Worm (Caenorhabditis elegans): ENCODE measurements around the gene F46C5.7.
A peak's percentile ranks its signal among the peaks of the same experiment; 100 is the strongest.

The F46C5.7 gene

DNA sequence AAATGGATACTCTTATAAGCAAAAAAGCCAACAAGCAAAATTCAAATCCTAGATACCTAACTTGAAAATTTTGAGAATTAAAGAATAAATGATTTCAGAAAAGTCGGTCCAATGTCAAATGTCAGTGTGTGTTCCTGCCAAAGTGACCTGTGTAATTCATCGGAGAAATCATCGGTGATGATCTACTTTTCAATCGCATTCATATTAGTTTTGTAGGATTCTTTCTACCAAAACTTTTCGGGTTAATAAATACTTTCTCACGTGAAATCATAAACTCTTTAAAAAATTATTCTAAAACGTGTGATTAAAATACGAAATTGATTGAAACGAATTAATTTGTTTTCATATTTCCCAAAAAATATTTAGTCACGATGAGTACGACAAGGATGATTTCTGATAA is at the start of gene F46C5.7:
F46C5.7 (plus strand) TSS at position 301 of the 400 bp plus-strand sequence.
- no peak for TF ChIP-seq tra-4 (tag; optimal IDR thresholded peaks at IDR 0.05)

DNA sequence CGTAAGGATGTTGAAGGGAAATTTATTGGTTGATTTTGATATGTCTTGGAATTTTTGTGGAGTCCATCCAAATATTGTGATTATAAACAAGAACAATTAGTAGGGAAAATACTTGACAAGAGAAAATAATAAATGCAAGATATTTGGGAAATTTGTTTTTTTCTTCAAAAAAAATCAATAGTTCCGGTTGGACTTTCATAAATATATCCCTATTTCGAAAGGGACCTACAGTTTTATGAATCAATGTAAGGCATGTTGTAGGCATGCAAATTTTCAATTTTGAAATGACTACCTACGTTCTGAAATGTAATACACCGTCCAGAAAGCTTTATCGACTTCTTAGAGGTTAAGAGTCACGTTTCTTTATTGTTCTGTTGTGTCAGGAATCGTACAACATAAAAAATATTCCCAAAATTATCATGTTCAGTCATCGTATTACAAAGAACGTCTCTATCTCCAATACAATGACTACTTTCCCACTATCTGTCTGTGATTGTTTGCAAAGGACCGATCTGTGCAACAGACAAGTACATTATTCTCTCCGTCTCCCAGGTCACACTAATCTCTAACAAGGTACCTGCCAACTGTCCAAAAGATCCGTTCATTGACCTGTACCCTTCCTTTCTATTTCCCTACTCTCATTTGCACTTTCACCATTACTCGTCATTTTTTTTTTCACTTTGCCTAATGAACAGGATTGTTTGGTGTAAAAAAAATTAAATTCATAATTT is 49.1 kb upstream of the F46C5.7 start, which contains the start of gene F07H5.13:
F07H5.13 (plus strand) TSS at position 730 of the 731 bp plus-strand sequence.
- TF ChIP-seq scrt-1 (GFP tag; IDR thresholded peaks at IDR 0.05): no peak
- peak; percentile 48 for TF ChIP-seq hmg-4 (GFP tag; optimal IDR thresholded peaks at IDR 0.05)
- TF ChIP-seq ama-1 (optimal IDR thresholded peaks at IDR 0.05): peak; percentile 50
- TF ChIP-seq hmbx-1 (tag; optimal IDR thresholded peaks at IDR 0.05): no peak
- no peak for TF ChIP-seq F13C5.2 (tag; optimal IDR thresholded peaks at IDR 0.05)
- no peak for TF ChIP-seq flt-1 (GFP tag; IDR thresholded peaks at IDR 0.05)
- no peak for TF ChIP-seq ets-7 (tag; optimal IDR thresholded peaks at IDR 0.05)
- no peak for TF ChIP-seq ceh-13 (GFP tag; optimal IDR thresholded peaks at IDR 0.05)
- TF ChIP-seq tbx-11 (GFP tag; IDR thresholded peaks at IDR 0.05): no peak
- peak; percentile 19 for TF ChIP-seq hnd-1 (tag; optimal IDR thresholded peaks at IDR 0.05)
- peak; percentile 31 for TF ChIP-seq aly-1 (tag; optimal IDR thresholded peaks at IDR 0.05)
- no peak for TF ChIP-seq tra-4 (tag; optimal IDR thresholded peaks at IDR 0.05)
- no peak; the same call in 1 of the 2 replicates for TF ChIP-seq sea-1 (GFP tag; conservative IDR thresholded peaks at IDR 0.05)
- TF ChIP-seq tbx-37 (GFP tag; conservative IDR thresholded peaks at IDR 0.05): no peak
- no peak for TF ChIP-seq pes-1 (GFP tag; IDR thresholded peaks at IDR 0.05)
- peak; percentile 48 for TF ChIP-seq B0310.2 (tag; optimal IDR thresholded peaks at IDR 0.05)
- no peak for TF ChIP-seq ceh-36 (tag; optimal IDR thresholded peaks at IDR 0.05)

DNA sequence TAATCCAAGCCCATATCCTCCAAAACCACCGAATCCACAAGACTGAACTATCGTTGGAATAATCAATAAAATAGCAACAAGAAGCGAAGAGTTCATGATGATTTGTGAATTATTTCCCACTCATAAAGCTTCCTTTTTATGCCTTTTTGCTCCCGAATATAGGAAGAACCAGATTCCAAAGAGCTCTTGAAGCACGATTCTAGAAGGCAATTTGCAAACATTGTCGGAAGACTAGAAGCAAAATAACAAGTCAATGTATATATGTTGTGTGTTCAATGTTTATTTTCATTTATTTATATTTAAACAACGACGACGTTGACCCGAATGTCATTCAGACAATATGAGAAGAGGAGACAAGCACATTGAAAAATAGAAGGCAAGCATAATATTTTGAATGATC is 46.5 kb upstream of the F46C5.7 start, which contains the start of gene idpa-2:
idpa-2 (minus strand) TSS at position 101 of the 400 bp plus-strand sequence.
- no peak for TF ChIP-seq sea-1 (GFP tag; conservative IDR thresholded peaks at IDR 0.05)
- TF ChIP-seq hmbx-1 (tag; optimal IDR thresholded peaks at IDR 0.05): no peak
- no peak for TF ChIP-seq tbx-37 (GFP tag; conservative IDR thresholded peaks at IDR 0.05)
- TF ChIP-seq ets-7 (tag; optimal IDR thresholded peaks at IDR 0.05): no peak
- no peak for TF ChIP-seq flt-1 (GFP tag; IDR thresholded peaks at IDR 0.05)
- no peak for TF ChIP-seq ceh-13 (GFP tag; optimal IDR thresholded peaks at IDR 0.05)
- no peak for TF ChIP-seq hmg-4 (GFP tag; optimal IDR thresholded peaks at IDR 0.05)
- no peak for TF ChIP-seq B0310.2 (tag; optimal IDR thresholded peaks at IDR 0.05)
- TF ChIP-seq ama-1 (optimal IDR thresholded peaks at IDR 0.05): no peak
- TF ChIP-seq aly-1 (tag; optimal IDR thresholded peaks at IDR 0.05): no peak
- TF ChIP-seq tbx-11 (GFP tag; IDR thresholded peaks at IDR 0.05): no peak
- no peak for TF ChIP-seq tra-4 (tag; optimal IDR thresholded peaks at IDR 0.05)
- TF ChIP-seq ceh-36 (tag; optimal IDR thresholded peaks at IDR 0.05): no peak
- no peak for TF ChIP-seq pes-1 (GFP tag; IDR thresholded peaks at IDR 0.05)
- TF ChIP-seq scrt-1 (GFP tag; IDR thresholded peaks at IDR 0.05): no peak

DNA sequence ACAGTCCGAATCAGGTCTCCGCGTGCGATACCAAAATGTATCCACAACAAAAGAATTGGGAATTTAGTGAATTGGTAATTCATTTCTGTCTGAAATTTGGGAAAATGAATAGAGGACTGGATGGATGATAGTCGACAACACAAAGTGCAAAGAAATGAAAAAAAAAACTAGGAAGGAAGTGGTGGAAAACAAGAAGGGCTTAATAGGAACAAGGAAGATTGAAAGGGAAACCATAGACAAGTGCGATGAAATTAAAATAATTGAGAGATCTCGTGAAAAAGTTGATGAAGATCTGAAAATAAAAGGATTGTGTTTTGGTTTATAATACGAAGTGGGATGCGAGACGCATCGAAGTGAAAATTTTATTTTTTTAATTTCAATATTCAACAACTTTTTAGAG is 45.1 kb upstream of the F46C5.7 start, which contains the start of gene F07H5.7:
F07H5.7 (minus strand) TSS at position 101 of the 400 bp plus-strand sequence.
- no peak for TF ChIP-seq hmg-4 (GFP tag; optimal IDR thresholded peaks at IDR 0.05)
- TF ChIP-seq flt-1 (GFP tag; IDR thresholded peaks at IDR 0.05): no peak
- no peak for TF ChIP-seq tra-4 (tag; optimal IDR thresholded peaks at IDR 0.05)
- no peak for TF ChIP-seq ama-1 (optimal IDR thresholded peaks at IDR 0.05)
- no peak for TF ChIP-seq hnd-1 (tag; optimal IDR thresholded peaks at IDR 0.05)
- TF ChIP-seq tbx-11 (GFP tag; IDR thresholded peaks at IDR 0.05): no peak
- TF ChIP-seq hmbx-1 (tag; optimal IDR thresholded peaks at IDR 0.05): no peak
- no peak for TF ChIP-seq pes-1 (GFP tag; IDR thresholded peaks at IDR 0.05)
- TF ChIP-seq ceh-36 (tag; optimal IDR thresholded peaks at IDR 0.05): no peak
- no peak for TF ChIP-seq F13C5.2 (tag; optimal IDR thresholded peaks at IDR 0.05)
- no peak for TF ChIP-seq ceh-13 (GFP tag; optimal IDR thresholded peaks at IDR 0.05)

DNA sequence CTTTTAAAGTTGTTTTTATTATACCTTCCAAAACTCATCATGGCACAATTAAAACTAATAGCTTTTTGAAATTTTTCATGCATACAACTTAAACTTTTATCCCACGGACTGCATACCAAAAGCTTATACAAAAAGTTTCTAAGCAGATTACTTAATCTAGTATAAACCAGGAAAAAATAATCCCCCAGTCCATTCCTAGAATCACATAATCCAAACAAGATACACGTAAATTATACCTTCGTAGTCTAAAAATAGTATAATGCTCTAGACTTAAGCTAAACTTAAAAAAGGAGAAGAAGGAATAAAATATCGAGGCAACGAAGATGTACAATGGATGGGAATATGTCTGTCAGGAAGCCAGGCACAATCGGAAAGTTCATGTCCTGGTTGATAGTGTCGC is 43.9 kb upstream of the F46C5.7 start:
- no peak for TF ChIP-seq F13C5.2 (tag; optimal IDR thresholded peaks at IDR 0.05)
- TF ChIP-seq sea-1 (GFP tag; conservative IDR thresholded peaks at IDR 0.05): no peak
- no peak for TF ChIP-seq aly-1 (tag; optimal IDR thresholded peaks at IDR 0.05)
- no peak for TF ChIP-seq pes-1 (GFP tag; IDR thresholded peaks at IDR 0.05)
- no peak for TF ChIP-seq scrt-1 (GFP tag; IDR thresholded peaks at IDR 0.05)
- TF ChIP-seq tbx-11 (GFP tag; IDR thresholded peaks at IDR 0.05): no peak
- no peak for TF ChIP-seq ceh-36 (tag; optimal IDR thresholded peaks at IDR 0.05)
- no peak for TF ChIP-seq ama-1 (optimal IDR thresholded peaks at IDR 0.05)
- TF ChIP-seq B0310.2 (tag; optimal IDR thresholded peaks at IDR 0.05): no peak
- TF ChIP-seq ets-7 (tag; optimal IDR thresholded peaks at IDR 0.05): no peak
- TF ChIP-seq tra-4 (tag; optimal IDR thresholded peaks at IDR 0.05): no peak
- no peak for TF ChIP-seq hmbx-1 (tag; optimal IDR thresholded peaks at IDR 0.05)
- no peak for TF ChIP-seq ceh-13 (GFP tag; optimal IDR thresholded peaks at IDR 0.05)
- no peak for TF ChIP-seq tbx-37 (GFP tag; conservative IDR thresholded peaks at IDR 0.05)
- no peak for TF ChIP-seq hmg-4 (GFP tag; optimal IDR thresholded peaks at IDR 0.05)
- TF ChIP-seq hnd-1 (tag; optimal IDR thresholded peaks at IDR 0.05): no peak
- TF ChIP-seq flt-1 (GFP tag; IDR thresholded peaks at IDR 0.05): no peak

- TF ChIP-seq F13C5.2 (tag; optimal IDR thresholded peaks at IDR 0.05) (no peak), ama-1 (optimal IDR thresholded peaks at IDR 0.05) (no peak), hmg-4 (GFP tag; optimal IDR thresholded peaks at IDR 0.05) (no peak), hnd-1 (tag; optimal IDR thresholded peaks at IDR 0.05) (no peak), pes-1 (GFP tag; IDR thresholded peaks at IDR 0.05) (no peak), tbx-37 (GFP tag; conservative IDR thresholded peaks at IDR 0.05) (no peak), flt-1 (GFP tag; IDR thresholded peaks at IDR 0.05) (no peak), ceh-13 (GFP tag; optimal IDR thresholded peaks at IDR 0.05) (no peak), sea-1 (GFP tag; conservative IDR thresholded peaks at IDR 0.05) (no peak), ets-7 (tag; optimal IDR thresholded peaks at IDR 0.05) (no peak), ceh-36 (tag; optimal IDR thresholded peaks at IDR 0.05) (no peak), tbx-11 (GFP tag; IDR thresholded peaks at IDR 0.05) (no peak), B0310.2 (tag; optimal IDR thresholded peaks at IDR 0.05) (no peak), scrt-1 (GFP tag; IDR thresholded peaks at IDR 0.05) (no peak), tra-4 (tag; optimal IDR thresholded peaks at IDR 0.05) (no peak), hmbx-1 (tag; optimal IDR thresholded peaks at IDR 0.05) (no peak), aly-1 (tag; optimal IDR thresholded peaks at IDR 0.05) (no peak)
These were observed 42.7 kb upstream of the F46C5.7 start for ce11 chrII:8796391-8796790.

DNA sequence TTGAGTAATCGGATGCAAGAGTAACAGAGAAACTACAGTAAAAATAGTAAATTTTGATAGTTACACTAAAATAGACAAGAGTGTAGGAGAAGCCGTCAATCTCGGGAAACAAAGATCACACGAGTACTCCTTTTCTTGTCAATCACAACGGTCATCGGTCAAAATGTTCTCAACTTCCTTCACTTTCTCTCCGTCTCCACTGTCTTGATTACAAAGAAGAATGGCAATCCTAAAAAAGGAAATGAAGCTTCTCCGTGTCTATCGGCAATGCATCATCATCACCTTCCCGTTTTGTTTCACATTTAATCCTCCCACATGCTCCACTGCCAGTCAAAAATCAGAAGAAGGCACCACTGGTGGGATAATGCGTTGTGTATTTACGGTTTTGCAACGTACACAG is 39.4 kb upstream of the F46C5.7 start:
- no peak for TF ChIP-seq tbx-37 (GFP tag; conservative IDR thresholded peaks at IDR 0.05)
- no peak for TF ChIP-seq hmbx-1 (tag; optimal IDR thresholded peaks at IDR 0.05)
- no peak for TF ChIP-seq ceh-36 (tag; optimal IDR thresholded peaks at IDR 0.05)
- TF ChIP-seq tra-4 (tag; optimal IDR thresholded peaks at IDR 0.05): no peak
- no peak for TF ChIP-seq hmg-4 (GFP tag; optimal IDR thresholded peaks at IDR 0.05)
- no peak for TF ChIP-seq ceh-13 (GFP tag; optimal IDR thresholded peaks at IDR 0.05)
- no peak for TF ChIP-seq hnd-1 (tag; optimal IDR thresholded peaks at IDR 0.05)
- TF ChIP-seq scrt-1 (GFP tag; IDR thresholded peaks at IDR 0.05): no peak
- no peak for TF ChIP-seq pes-1 (GFP tag; IDR thresholded peaks at IDR 0.05)
- no peak for TF ChIP-seq ama-1 (optimal IDR thresholded peaks at IDR 0.05)
